Fruit fly (Drosophila melanogaster): ENCODE results near the gene CG17377.

dm6 chr2L:6843434-6843833 lies 40.8 kb upstream of the CG17377 start:
- TF ChIP-seq pad (GFP tag; optimal IDR thresholded peaks at IDR 0.05) (no peak), Mnt (GFP tag; optimal IDR thresholded peaks at IDR 0.05) (no peak), Crg-1 (GFP tag; optimal IDR thresholded peaks at IDR 0.05) (no peak), CG7101 (tag; optimal IDR thresholded peaks at IDR 0.05) (no peak), cnc (optimal IDR thresholded peaks at IDR 0.05) (no peak), CG14711 (tag; optimal IDR thresholded peaks at IDR 0.05) (no peak), Clk (GFP tag; optimal IDR thresholded peaks at IDR 0.05) (no peak)
